Fruit fly (Drosophila melanogaster) whole organism, wandering third instar larva: Measurements from ENCODE around the gene CG12581.
"Not testable (repeated sequence)": the region's sequence is repeated elsewhere in the genome, so short reads cannot be mapped to it uniquely, and the experiment has no call there.

ENCODE experiments used
- HLH106 ChIP-seq: fragments of 200-800 bp; optimal IDR thresholded peaks from 3 replicates; lab custom pipeline; 2019; ENCODE audit warnings: missing biosample characterization, mild to moderate bottlenecking, missing genetic modification characterization, moderate library complexity
- N ChIP-seq: fragments of >200 bp; optimal IDR thresholded peaks from 2 replicates; lab custom pipeline; 2018; ENCODE audit warnings: missing biosample characterization, missing external identifiers, missing genetic modification characterization
- dmrt93B ChIP-seq: fragments of 200-800 bp; sonication (Bioruptor generic); optimal IDR thresholded peaks from 2 replicates; lab custom pipeline; 2018; ENCODE audit warnings: missing biosample characterization, mild to moderate bottlenecking, missing genetic modification characterization

DNA sequence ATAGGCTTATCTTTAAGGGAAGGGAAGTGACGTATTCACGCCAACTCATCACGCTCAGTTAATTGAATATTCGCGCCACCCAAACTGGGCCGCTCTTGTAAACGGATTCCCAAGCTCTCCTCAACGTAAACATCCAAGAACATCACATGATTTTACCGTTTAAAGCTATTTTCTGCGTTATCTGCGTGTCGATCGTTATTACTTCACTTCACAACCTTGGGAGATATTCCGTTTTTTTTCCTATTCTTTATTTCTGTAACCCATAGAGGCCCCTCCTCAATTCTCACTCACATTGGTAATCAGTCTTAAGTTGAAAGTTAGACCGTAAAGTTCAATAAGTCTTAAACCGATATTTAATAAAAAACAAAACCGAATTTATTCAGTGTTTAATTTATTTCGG lies 48.3 kb upstream of the CG12581 start, which contains the start of gene Gfat1:
- not testable (repeated sequence) for TF ChIP-seq N (GFP tag; lab: Kevin White, UChicago); dmrt93B (GFP tag; lab: Kevin White, UChicago); HLH106 (tag; lab: Kevin White, UChicago)
